Worm (Caenorhabditis elegans) whole organism, L4 larva: ENCODE measurements around the gene srw-139.
"Not testable (repeated sequence)": the region's sequence is repeated elsewhere in the genome, so short reads cannot be mapped to it uniquely, and the experiment has no call there.

ENCODE experiments used
- aha-1 ChIP-seq: fragments of 150-350 bp; peaks from one replicate; lab custom pipeline; 2014; ENCODE audit warnings: missing biosample characterization, missing genetic modification characterization
- ceh-82 ChIP-seq: sonication (generic microtip); optimal IDR thresholded peaks from 2 replicates; lab custom pipeline; 2017; ENCODE audit warnings: missing biosample characterization, missing genetic modification characterization
- ces-1 ChIP-seq: fragments of 150-350 bp; sonication (generic microtip); optimal IDR thresholded peaks from 4 replicates; lab custom pipeline; 2014; ENCODE audit warnings: missing biosample characterization, missing genetic modification reagents, missing genetic modification characterization
- lim-7 ChIP-seq: fragments of 200-800 bp; sonication (Bioruptor generic); IDR thresholded peaks from 2 replicates; pipeline ENCODE4 v1.3.6; 2022; ENCODE audit warnings: missing genetic modification characterization, missing compliant biosample characterization
- madf-5 ChIP-seq, 2 experiments: fragments of 200-800 bp; sonication (Bioruptor generic); IDR thresholded peaks; 2 replicates each; pipeline ENCODE4 v1.3.6; 2022; ENCODE audit warnings: missing compliant biosample characterization in 2 of 2, missing genetic modification characterization in 2 of 2
- nhr-11 ChIP-seq: fragments of 150-350 bp; optimal IDR thresholded peaks from 2 replicates; lab custom pipeline; 2014; ENCODE audit warnings: missing biosample characterization, missing genetic modification characterization
- nhr-28 ChIP-seq: fragments of 150-350 bp; optimal IDR thresholded peaks from 2 replicates; lab custom pipeline; 2014; ENCODE audit warnings: missing biosample characterization, missing genetic modification characterization
- nhr-48 ChIP-seq: sonication (generic microtip); optimal IDR thresholded peaks from 2 replicates; lab custom pipeline; 2016; ENCODE audit warnings: mild to moderate bottlenecking, missing genetic modification characterization, missing compliant biosample characterization
- pha-4 ChIP-seq, 2 experiments: fragments of 150-350 bp in 1 of 2; fragments of 200-800 bp in 1 of 2; sonication (Bioruptor generic) in 1 of 2; IDR thresholded peaks in 1 of 2; optimal IDR thresholded peaks in 1 of 2; 2 replicates each; pipeline versions ENCODE4 v1.3.6 to Lab custom; 2014 to 2022; ENCODE audit warnings: missing genetic modification characterization in 2 of 2, missing genetic modification reagents in 2 of 2, missing biosample characterization in 1 of 2, missing compliant biosample characterization in 1 of 2
- skn-1 ChIP-seq: fragments of 150-350 bp; optimal IDR thresholded peaks from 2 replicates; lab custom pipeline; 2014; ENCODE audit warnings: missing biosample characterization, missing genetic modification characterization
- unc-130 ChIP-seq: sonication (generic microtip); optimal IDR thresholded peaks from 2 replicates; lab custom pipeline; 2016; ENCODE audit warnings: missing genetic modification reagents, missing genetic modification characterization, missing compliant biosample characterization
- zip-11 ChIP-seq: fragments of 200-800 bp; sonication (Bioruptor generic); IDR thresholded peaks from 2 replicates; pipeline ENCODE4 v1.3.6; 2022; ENCODE audit warnings: missing genetic modification characterization, missing compliant biosample characterization
- ztf-11 ChIP-seq: fragments of 150-350 bp; optimal IDR thresholded peaks from 2 replicates; lab custom pipeline; 2014; ENCODE audit warnings: missing biosample characterization, missing genetic modification characterization

ce11 chrV:2952102-2952501, 33.1 kb downstream of the srw-139 start, which contains the start of gene srw-122:
- not testable (repeated sequence) for TF ChIP-seq nhr-11 (tag; lab: Kevin White, UChicago); pha-4 (GFP tag; IDR thresholded peaks at IDR 0.05; lab: Robert Waterston, UW); pha-4 (tag; optimal IDR thresholded peaks at IDR 0.05; lab: Kevin White, UChicago); zip-11 (GFP tag; lab: Robert Waterston, UW); skn-1 (tag; lab: Kevin White, UChicago); ceh-82 (tag; lab: Kevin White, UChicago); aha-1 (tag; lab: Kevin White, UChicago); unc-130 (GFP tag; lab: Kevin White, UChicago); ztf-11 (tag; lab: Kevin White, UChicago); lim-7; ces-1 (GFP tag; lab: Kevin White, UChicago); madf-5 (GFP tag; IDR thresholded peaks at IDR 0.05; lab: Robert Waterston, UW); nhr-28 (tag; lab: Kevin White, UChicago); nhr-48 (tag; lab: Kevin White, UChicago)
